Worm (Caenorhabditis elegans): ENCODE measurements around the gene F32G8.2.

F32G8.2 gene

DNA sequence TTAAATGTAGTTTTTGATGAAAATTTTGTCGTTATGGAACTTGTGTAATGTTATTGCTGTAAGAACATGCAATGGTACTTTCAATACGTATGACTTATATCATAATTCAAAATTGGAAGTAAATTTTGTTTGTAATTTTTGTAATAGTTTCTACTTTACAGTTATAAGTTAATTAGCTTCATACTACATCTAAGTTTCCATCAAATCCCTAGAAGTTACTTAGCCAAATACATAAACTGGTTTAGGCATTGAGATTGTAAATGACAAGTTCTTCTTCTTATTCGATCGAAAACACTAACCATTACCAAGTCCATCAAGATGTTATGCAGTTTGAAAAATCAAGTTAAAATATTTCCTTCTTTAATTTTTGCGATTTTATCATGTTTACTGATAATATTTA, at the start of gene F32G8.2:
TSS of gene F32G8.2 (plus strand) at position 301 of the 400 bp plus-strand sequence.
- TF ChIP-seq unc-62 (GFP tag; optimal IDR thresholded peaks at IDR 0.05), result no peak

DNA sequence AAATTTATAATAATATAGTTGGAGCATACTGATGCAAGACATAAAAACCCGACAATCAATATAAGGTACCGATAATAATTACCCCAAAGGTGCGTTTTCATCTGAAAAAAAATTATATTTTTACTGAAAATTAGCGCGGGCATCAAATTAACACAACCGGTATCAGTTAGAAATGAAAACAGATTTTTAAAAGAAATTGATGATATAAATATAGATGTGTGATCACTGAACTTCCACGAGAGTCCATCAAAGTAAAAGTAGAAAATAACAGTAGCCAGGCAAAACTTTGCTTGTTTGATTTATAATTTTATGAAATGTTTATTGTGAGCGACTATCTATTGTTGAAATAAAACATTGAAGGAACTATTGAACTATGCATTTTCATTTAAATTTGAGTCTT, 48.5 kb upstream of the F32G8.2 start, which contains the start of gene C35A5.3:
TSS of gene C35A5.3 (minus strand) at position 101 of the 400 bp plus-strand sequence.
- TF ChIP-seq unc-62 (GFP tag; optimal IDR thresholded peaks at IDR 0.05), result no peak

ce11 chrV:10503011-10503410, 46.8 kb upstream of the F32G8.2 start, which contains the start of gene C35A5.11:
C35A5.11 (minus strand) TSS chrV:10503111.
- TF ChIP-seq unc-62 (GFP tag; optimal IDR thresholded peaks at IDR 0.05), result no peak

DNA sequence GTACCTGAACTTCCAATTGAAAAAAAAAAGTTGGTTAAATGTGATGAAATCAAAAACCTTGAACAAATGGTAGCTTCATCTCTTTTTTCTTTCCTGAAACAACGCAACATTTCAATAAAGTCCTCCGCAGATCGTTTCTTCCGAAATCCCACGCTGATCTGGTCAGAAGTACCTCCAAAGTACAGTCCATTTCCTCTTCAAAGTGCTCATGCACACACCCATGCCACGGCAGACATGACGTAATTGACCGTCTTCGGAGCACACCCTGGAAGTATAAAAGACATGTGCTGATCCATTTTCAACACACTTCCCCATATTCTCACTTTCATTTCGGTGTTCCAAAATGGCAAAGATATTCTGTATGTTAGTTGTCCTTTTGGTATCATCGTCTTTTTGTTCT, 45.9 kb upstream of the F32G8.2 start, which contains the start of gene C35A5.10:
TSS of gene C35A5.10 (plus strand) at position 301 of the 400 bp plus-strand sequence.
- TF ChIP-seq unc-62 (GFP tag; optimal IDR thresholded peaks at IDR 0.05), result no peak

ce11 chrV:10505553-10505952, 44.3 kb upstream of the F32G8.2 start, which contains the start of gene C35A5.5:
C35A5.5 (plus strand) TSS chrV:10505853.
- TF ChIP-seq unc-62 (GFP tag; optimal IDR thresholded peaks at IDR 0.05), result no peak

DNA sequence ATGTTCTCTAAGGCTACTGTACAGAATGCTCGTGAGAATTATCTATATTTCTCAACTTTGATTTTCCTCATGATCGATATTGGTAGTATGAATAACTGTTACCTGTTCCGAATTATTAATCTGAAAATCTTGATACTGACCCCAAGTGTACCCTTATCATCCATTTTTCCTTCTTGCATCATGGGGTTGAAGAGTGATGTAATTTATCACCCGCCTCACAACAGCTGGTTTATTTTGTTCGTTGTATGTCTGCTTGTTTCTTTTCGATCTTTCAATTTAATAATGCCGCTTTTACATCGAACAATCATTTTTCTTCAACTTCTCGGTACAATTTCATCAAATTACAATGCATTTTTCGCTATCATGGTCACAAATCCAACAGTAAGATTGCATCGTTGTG, 41.0 kb upstream of the F32G8.2 start, which contains the start of gene C35A5.6:
TSS of gene C35A5.6 (plus strand) at position 283 of the 400 bp plus-strand sequence.
- no peak for TF ChIP-seq unc-62 (GFP tag; optimal IDR thresholded peaks at IDR 0.05)

DNA sequence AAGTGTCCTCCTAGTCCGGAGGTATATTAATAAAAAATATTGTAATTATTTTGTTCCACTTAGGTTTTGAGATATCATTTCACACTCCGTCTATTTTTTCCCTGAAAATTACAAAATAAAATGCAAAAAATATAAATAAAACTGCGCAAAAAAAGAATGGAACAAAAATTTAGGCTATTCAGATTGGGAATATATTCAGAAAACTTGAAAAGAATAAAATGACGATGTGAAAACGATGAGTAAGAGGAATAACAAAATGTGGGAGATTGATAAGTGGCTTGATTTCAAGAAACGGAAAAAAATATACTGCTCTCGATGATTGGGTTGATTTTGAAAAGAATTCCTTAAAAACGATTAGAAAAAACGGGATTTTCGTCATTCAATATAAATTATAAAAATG, 35.5 kb upstream of the F32G8.2 start, which contains the start of gene dmsr-8:
TSS of gene dmsr-8 (minus strand) at position 101 of the 400 bp plus-strand sequence.
- TF ChIP-seq unc-62 (GFP tag; optimal IDR thresholded peaks at IDR 0.05), result no peak

- TF ChIP-seq unc-62 (GFP tag; optimal IDR thresholded peaks at IDR 0.05), result no peak
Measured at ce11 chrV:10516702-10517101, 33.1 kb upstream of the F32G8.2 start.

ce11 chrV:10525902-10526301, 23.9 kb upstream of the F32G8.2 start, which contains the start of the genes C35A5.8 and hda-11:
C35A5.8 (minus strand) TSS chrV:10525908.
hda-11 (plus strand) TSS chrV:10526184.
- no peak for TF ChIP-seq unc-62 (GFP tag; optimal IDR thresholded peaks at IDR 0.05)

ce11 chrV:10528500-10528899, 21.3 kb upstream of the F32G8.2 start, which contains the start of gene F25D1.3:
F25D1.3 (plus strand) TSS chrV:10528724.
- TF ChIP-seq unc-62 (GFP tag; optimal IDR thresholded peaks at IDR 0.05), result no peak

DNA sequence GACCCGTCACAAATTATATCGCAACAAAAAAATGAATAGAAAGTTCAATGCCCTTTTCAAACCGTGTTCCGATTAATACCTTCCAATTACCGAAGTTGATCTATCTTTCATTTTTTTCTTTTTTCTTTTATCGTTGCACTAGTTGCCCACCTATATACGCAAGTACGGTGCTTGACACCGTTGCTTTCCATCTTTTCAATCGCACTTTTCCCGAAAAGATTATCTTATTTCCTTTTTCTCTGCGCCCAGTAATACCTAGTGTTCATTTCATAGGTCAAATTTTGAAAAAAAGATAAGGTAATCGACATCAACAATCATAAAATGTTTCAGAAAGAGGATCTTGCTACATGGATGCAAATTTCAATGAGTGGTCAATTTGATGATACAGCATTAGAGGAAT, 20.2 kb upstream of the F32G8.2 start:
- TF ChIP-seq unc-62 (GFP tag; optimal IDR thresholded peaks at IDR 0.05), result no peak

ce11 chrV:10532725-10533124, 17.1 kb upstream of the F32G8.2 start, which contains the start of gene txt-10:
txt-10 (minus strand) TSS chrV:10532825.
- no peak for TF ChIP-seq unc-62 (GFP tag; optimal IDR thresholded peaks at IDR 0.05)

- TF ChIP-seq unc-62 (GFP tag; optimal IDR thresholded peaks at IDR 0.05), result no peak
Measured at ce11 chrV:10535325-10535724, 14.5 kb upstream of the F32G8.2 start.

ce11 chrV:10536095-10536691, 13.6 kb upstream of the F32G8.2 start, which contains the start of gene ppm-1.A:
ppm-1.A (minus strand) TSS chrV:10536388.
- TF ChIP-seq unc-62 (GFP tag; optimal IDR thresholded peaks at IDR 0.05), result no peak

- TF ChIP-seq unc-62 (GFP tag; optimal IDR thresholded peaks at IDR 0.05), result no peak
Measured at ce11 chrV:10536808-10537207, 13.0 kb upstream of the F32G8.2 start.

- TF ChIP-seq unc-62 (GFP tag; optimal IDR thresholded peaks at IDR 0.05), result no peak
Measured at ce11 chrV:10539114-10539513, 10.7 kb upstream of the F32G8.2 start, which contains the start of gene F25D1.8. F25D1.8 (plus strand) TSS chrV:10539414.

DNA sequence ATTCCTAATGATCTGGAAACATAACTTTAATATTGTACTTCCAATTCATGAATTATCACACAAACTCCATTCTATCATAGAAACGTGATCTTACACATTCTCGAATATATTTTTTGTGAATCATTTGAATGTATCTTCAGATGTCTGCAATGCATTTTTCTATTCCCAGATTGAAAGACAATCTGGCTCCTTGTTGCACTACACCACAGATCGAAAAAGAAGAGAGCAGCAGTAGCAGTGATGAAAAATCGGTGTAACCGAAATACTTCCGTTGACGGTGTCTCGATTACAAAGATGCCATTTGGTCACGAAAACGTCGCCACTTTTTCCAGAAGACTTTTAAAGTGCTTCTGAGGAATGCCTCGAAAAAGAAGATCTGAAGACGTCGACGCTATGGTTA, 9.8 kb upstream of the F32G8.2 start, which contains the start of gene degt-1:
TSS of gene degt-1 (plus strand) at position 301 of the 400 bp plus-strand sequence.
- TF ChIP-seq unc-62 (GFP tag; optimal IDR thresholded peaks at IDR 0.05), result no peak
